Fruit fly (Drosophila melanogaster) whole organism: ENCODE data around the gene CG9777.

Source experiments
- CG8478 ChIP-seq: fragments of >200 bp; optimal IDR thresholded peaks from 2 replicates; lab custom pipeline; 2018; ENCODE audit warnings: inconsistent platforms
- Dll ChIP-seq: fragments of >200 bp; optimal IDR thresholded peaks from 2 replicates; lab custom pipeline; 2017
- EcR ChIP-seq, 2 experiments: fragments of >200 bp; optimal IDR thresholded peaks; 2 replicates each; lab custom pipeline; 2017; ENCODE audit warnings: missing biosample characterization in 2 of 2, missing genetic modification characterization in 2 of 2, missing genetic modification reagents in 2 of 2
- pan ChIP-seq: fragments of >200 bp; optimal IDR thresholded peaks from 2 replicates; lab custom pipeline; 2017
- psq ChIP-seq: fragments of >200 bp; optimal IDR thresholded peaks from 2 replicates; lab custom pipeline; 2017
- usp ChIP-seq: fragments of >200 bp; optimal IDR thresholded peaks from 2 replicates; lab custom pipeline; 2017; ENCODE audit warnings: missing biosample characterization, missing genetic modification characterization, mixed read lengths

The CG9777 gene

DNA sequence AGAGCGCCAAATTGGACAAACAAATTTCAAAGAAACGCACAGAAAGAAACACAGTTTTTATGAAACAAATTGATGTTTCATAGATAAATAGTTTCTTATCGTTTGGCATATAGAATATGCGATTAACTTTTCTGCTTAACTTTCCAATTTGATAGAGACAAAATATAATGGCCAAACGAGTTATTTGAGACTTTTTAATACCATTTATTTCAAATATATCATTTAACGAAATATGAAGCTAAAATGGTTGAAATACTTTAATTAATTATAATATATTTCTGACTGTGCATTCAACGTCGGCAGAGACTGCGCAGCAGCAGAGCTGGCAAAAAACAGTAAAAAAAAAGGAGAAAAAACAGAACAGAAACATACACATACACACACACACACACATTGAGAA, 46.5 kb downstream of the CG9777 start:
- TF ChIP-seq CG8478 (lab: Kevin White, UChicago) = no peak
- TF ChIP-seq pan (lab: Kevin White, UChicago) = no peak
- TF ChIP-seq EcR (GFP tag; optimal IDR thresholded peaks at IDR 0.05; lab: Kevin White, UChicago) = no peak
- TF ChIP-seq usp = no peak
- TF ChIP-seq psq (lab: Kevin White, UChicago) = no peak
- TF ChIP-seq Dll = no peak

dm6 chrX:16583730-16584129, 48.3 kb downstream of the CG9777 start:
- TF ChIP-seq psq (lab: Kevin White, UChicago) = no peak
- no peak for TF ChIP-seq usp

DNA sequence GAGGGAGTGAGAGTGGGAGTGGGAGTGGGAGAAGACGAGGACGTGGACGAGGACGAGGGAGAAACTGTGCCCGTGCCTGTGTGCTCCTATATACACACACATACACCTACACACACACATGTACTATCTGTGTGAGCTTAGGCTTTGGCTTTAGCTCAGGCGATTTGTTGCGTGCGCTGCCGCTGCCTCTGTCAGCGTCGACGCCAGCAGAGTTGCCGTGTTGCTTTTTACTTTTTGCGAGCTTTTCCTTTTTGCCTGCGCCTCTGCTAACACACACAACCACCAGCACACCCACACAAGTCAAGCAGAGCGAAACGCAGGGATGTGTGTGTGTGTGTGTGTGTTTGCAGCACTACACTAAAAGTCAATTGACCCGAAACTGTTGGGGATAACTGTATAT, 49.9 kb downstream of the CG9777 start:
- TF ChIP-seq pan (lab: Kevin White, UChicago) (no peak), EcR (GFP tag; optimal IDR thresholded peaks at IDR 0.05; lab: Kevin White, UChicago) (no peak)

DNA sequence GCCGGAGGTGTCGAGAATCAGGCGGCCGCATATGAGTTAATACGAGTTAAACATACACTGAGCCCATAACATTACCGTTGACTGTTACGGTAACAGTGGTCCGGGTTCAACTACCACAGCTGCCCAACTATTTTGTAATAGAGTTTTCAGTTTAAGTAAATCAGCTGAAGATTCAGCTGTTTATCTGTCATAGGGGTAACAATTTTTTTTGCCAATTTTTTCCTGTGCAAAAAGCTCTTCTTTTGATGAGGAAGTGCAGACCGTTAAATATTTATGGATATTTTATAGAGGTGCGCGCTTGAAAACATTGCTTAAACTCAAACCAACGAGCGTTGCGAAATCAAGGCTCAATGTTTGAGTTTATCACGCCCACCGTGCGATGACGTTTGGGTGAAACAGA, 50.3 kb downstream of the CG9777 start:
- TF ChIP-seq pan (lab: Kevin White, UChicago) = no peak
- no peak for TF ChIP-seq EcR (GFP tag; optimal IDR thresholded peaks at IDR 0.05; lab: Kevin White, UChicago)
- no peak for TF ChIP-seq CG8478 (lab: Kevin White, UChicago)
- no peak for TF ChIP-seq usp
- TF ChIP-seq Dll = no peak
- no peak for TF ChIP-seq psq (lab: Kevin White, UChicago)
